Fruit fly (Drosophila melanogaster): Measurements from ENCODE around the gene axed.

axed gene

DNA sequence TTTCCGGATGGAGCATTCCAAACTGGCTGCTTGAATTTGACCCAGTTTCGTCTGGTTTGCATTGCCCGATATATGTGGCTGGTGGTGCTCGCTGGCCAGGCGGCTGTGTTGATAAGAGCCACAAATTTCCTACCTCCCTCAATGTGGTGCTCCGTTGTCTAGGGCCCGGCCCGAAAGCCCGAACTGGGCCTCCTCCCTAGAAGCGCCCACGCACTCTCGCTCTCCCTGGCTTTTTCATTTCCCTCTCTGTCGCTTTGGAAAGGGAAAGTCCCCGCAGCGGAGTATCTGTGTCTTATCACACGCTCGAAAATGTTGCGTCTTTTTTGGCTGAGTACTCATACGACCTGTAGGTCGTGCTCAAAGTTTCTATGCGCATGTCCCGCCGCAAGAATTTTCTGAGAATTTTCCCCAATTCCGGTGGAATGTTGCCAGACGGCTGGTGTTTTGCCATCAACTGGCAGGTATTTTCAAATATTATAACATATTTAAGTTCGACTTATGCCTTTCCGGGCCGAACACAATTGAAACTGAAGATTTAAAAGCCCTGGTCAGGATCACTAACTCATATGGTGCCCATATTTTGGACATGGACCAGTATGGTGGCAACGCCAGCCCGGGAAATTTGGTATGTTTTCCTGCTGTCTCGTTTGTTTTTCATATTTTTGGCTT, at the start of gene axed (continued):
- TF ChIP-seq Fer1 (GFP tag; optimal IDR thresholded peaks at IDR 0.05) (peak; percentile 66), Blimp-1 (GFP tag; optimal IDR thresholded peaks at IDR 0.05) (peak; percentile 90), zf30C (GFP tag; optimal IDR thresholded peaks at IDR 0.05) (no peak), nmo (GFP tag; optimal IDR thresholded peaks at IDR 0.05) (peak; percentile 16), mirr (GFP tag; optimal IDR thresholded peaks at IDR 0.05) (no peak), Rx (GFP tag; IDR thresholded peaks at IDR 0.05) (no peak), CG14441 (GFP tag; IDR thresholded peaks at IDR 0.05) (peak; percentile 54; the same call in 1 of the 2 replicates), peb (GFP tag; IDR thresholded peaks at IDR 0.05) (0 out of 2 replicates have a peak, but pooled peaks have one; percentile 11), H2.0 (GFP tag; IDR thresholded peaks at IDR 0.05) (0 out of 2 replicates have a peak, but pooled peaks have one; percentile 23), caup (GFP tag; optimal IDR thresholded peaks at IDR 0.05; ENCODE audit: severe bottlenecking) (peak; percentile 48), pum (GFP tag; optimal IDR thresholded peaks at IDR 0.05) (no peak), CG10147 (GFP tag; optimal IDR thresholded peaks at IDR 0.05) (peak; percentile 49), crol (GFP tag; IDR thresholded peaks at IDR 0.05) (peak; percentile 24; the same call in 1 of the 2 replicates), Hr51 (GFP tag; optimal IDR thresholded peaks at IDR 0.05) (peak in 1 of 2 experiments; percentile 48), ci (GFP tag; IDR thresholded peaks at IDR 0.05) (0 out of 3 replicates have a peak, but pooled peaks have one; percentile 31), BEAF-32 (GFP tag; optimal IDR thresholded peaks at IDR 0.05) (no peak), CG7786 (GFP tag; optimal IDR thresholded peaks at IDR 0.05) (no peak), CG10543 (GFP tag; optimal IDR thresholded peaks at IDR 0.05) (peak; percentile 67), Deaf1 (tag; optimal IDR thresholded peaks at IDR 0.05) (peak; percentile 46), ERR (GFP tag; optimal IDR thresholded peaks at IDR 0.05) (peak; percentile 11), bab2 (GFP tag; optimal IDR thresholded peaks at IDR 0.05) (peak; percentile 15), E2f2 (GFP tag; IDR thresholded peaks at IDR 0.05) (peak; percentile 45), chinmo (GFP tag; IDR thresholded peaks at IDR 0.05; ENCODE audit: partially characterized antibody) (no peak), lmd (GFP tag; IDR thresholded peaks at IDR 0.05) (peak; percentile 35), CG4404 (GFP tag; IDR thresholded peaks at IDR 0.05) (no peak), Trl (optimal IDR thresholded peaks at IDR 0.05) (peak; percentile 42 to 68), Trl (GFP tag; optimal IDR thresholded peaks at IDR 0.05) (peak; percentile 36), sr (GFP tag; IDR thresholded peaks at IDR 0.05) (peak; percentile 98), CG7839 (tag; optimal IDR thresholded peaks at IDR 0.05) (peak; percentile 29), CG12155 (GFP tag; optimal IDR thresholded peaks at IDR 0.05) (peak; percentile 68), sd (tag; optimal IDR thresholded peaks at IDR 0.05) (peak; percentile 84), prd (optimal IDR thresholded peaks at IDR 0.05) (no peak), prd (GFP tag; IDR thresholded peaks at IDR 0.05) (peak; percentile 55), Ptx1 (GFP tag; IDR thresholded peaks at IDR 0.05) (peak; percentile 35; the same call in 1 of the 2 replicates), CG12769 (tag; optimal IDR thresholded peaks at IDR 0.05) (peak; percentile 90), CG17385 (GFP tag; optimal IDR thresholded peaks at IDR 0.05) (peak; percentile 31), ken (GFP tag; IDR thresholded peaks at IDR 0.05) (no peak), CG15514 (GFP tag; optimal IDR thresholded peaks at IDR 0.05) (peak; percentile 47), slbo (GFP tag; IDR thresholded peaks at IDR 0.05) (peak; percentile 61), CG4328 (GFP tag; optimal IDR thresholded peaks at IDR 0.05) (peak; percentile 41), CG10209 (GFP tag; optimal IDR thresholded peaks at IDR 0.05) (peak; percentile 3), CG12744 (GFP tag; optimal IDR thresholded peaks at IDR 0.05) (no peak), esg (GFP tag; conservative IDR thresholded peaks at IDR 0.05) (no peak), CG9727 (GFP tag; optimal IDR thresholded peaks at IDR 0.05) (peak; percentile 37), Hand (GFP tag; optimal IDR thresholded peaks at IDR 0.05) (no peak), CG18764 (GFP tag; optimal IDR thresholded peaks at IDR 0.05) (no peak), Pdp1 (GFP tag; optimal IDR thresholded peaks at IDR 0.05) (peak in 1 of 2 experiments; percentile 23), CG11504 (tag; optimal IDR thresholded peaks at IDR 0.05) (peak; percentile 47), pros (GFP tag; optimal IDR thresholded peaks at IDR 0.05) (no peak)

All from whole organism, embryonic.